Fruit fly (Drosophila melanogaster): ENCODE measurements around the gene Spase22-23.

DNA sequence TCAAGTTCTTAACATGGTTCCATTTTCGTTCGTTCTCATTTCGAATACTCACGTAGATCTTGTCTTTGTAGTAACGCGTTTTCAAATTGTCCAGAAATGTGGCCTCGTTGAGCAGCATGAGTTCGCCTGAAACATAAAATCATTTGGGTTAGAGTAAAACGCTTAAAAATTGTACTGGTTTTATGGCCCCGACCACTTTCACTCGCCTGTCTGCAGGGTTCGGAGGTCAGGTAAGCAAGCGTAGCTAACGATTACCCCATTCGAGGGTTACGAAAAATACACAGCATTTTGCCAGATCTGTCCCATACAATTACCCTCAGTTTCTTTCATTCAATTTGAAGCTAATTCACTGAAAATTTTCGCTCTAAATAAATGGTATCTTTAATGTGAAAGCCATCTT is 28.5 kb upstream of the Spase22-23 start:
- no peak for TF ChIP-seq sim (GFP tag; IDR thresholded peaks at IDR 0.05)
- no peak for TF ChIP-seq croc (GFP tag; conservative IDR thresholded peaks at IDR 0.05)
- no peak for TF ChIP-seq usp (GFP tag; optimal IDR thresholded peaks at IDR 0.05)
- no peak for TF ChIP-seq Sry-β (GFP tag; optimal IDR thresholded peaks at IDR 0.05)
- TF ChIP-seq pita (GFP tag; optimal IDR thresholded peaks at IDR 0.05), result no peak
- no peak for TF ChIP-seq CG10366 (GFP tag; IDR thresholded peaks at IDR 0.05)
